Worm (Caenorhabditis elegans) whole organism, L4 larva: ENCODE results near the gene C05G5.7.

ENCODE experiments used
- ZK546.5 ChIP-seq, 2 experiments: sonication (generic microtip); optimal IDR thresholded peaks; 2 replicates each; lab custom pipeline; 2017; ENCODE audit warnings: missing biosample characterization in 2 of 2, missing genetic modification characterization in 2 of 2
- mdl-1 ChIP-seq, 2 experiments: fragments of 150-350 bp in 1 of 2; sonication (generic microtip) in 1 of 2; optimal IDR thresholded peaks; 2 replicates each; lab custom pipeline; 2014 to 2017; ENCODE audit warnings: missing biosample characterization in 2 of 2, missing genetic modification characterization in 2 of 2
- mes-2 ChIP-seq: sonication (generic microtip); optimal IDR thresholded peaks from 2 replicates; lab custom pipeline; 2016; ENCODE audit warnings: missing genotype, mild to moderate bottlenecking, missing genetic modification characterization, missing compliant biosample characterization; ENCODE audit not compliant: poor library complexity, severe bottlenecking
- nhr-28 ChIP-seq: fragments of 150-350 bp; optimal IDR thresholded peaks from 2 replicates; lab custom pipeline; 2014; ENCODE audit warnings: missing biosample characterization, missing genetic modification characterization

DNA sequence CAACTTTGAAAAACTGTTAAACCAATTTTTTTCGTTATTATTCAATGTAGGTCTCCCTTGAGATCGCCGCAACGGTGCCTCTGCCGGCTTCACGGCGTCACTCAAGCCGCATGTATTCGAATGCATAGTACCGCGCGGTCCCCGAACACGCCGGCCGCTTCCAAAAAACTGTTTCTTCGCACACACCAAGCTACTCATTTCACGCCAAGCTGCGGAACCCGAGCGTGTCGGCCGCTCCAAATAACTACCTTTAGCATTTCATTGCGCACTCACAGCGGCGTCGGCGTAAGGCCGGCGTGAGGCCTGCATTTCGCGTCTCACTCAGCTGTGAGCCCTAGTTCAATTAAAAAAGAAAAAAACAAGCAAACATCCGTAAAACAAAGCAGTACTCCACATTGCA is 13.0 kb upstream of the C05G5.7 start:
- TF ChIP-seq nhr-28 (tag; lab: Kevin White, UChicago) (no peak), mes-2 (tag; lab: Kevin White, UChicago) (peak; percentile 41), mdl-1 (tag; optimal IDR thresholded peaks at IDR 0.05; lab: Kevin White, UChicago) (no peak), ZK546.5 (tag; optimal IDR thresholded peaks at IDR 0.05; lab: Kevin White, UChicago) (no peak)
